Fruit fly (Drosophila melanogaster) whole organism, embryonic: ENCODE measurements around the gene PRL-1.

Experiments used
- CG10321 ChIP-seq: fragments of 200-800 bp; sonication (Bioruptor generic); IDR thresholded peaks from 2 replicates; pipeline ENCODE4 v1.3.6; 2022; ENCODE audit warnings: missing biosample characterization, missing genetic modification characterization
- CG10543 ChIP-seq: fragments of 200-800 bp; sonication (Bioruptor generic); optimal IDR thresholded peaks from 3 replicates; lab custom pipeline; 2017; ENCODE audit warnings: missing biosample characterization, mild to moderate bottlenecking, missing genetic modification characterization, moderate library complexity
- CG11398 ChIP-seq: fragments of 200-800 bp; sonication (Bioruptor generic); optimal IDR thresholded peaks from 2 replicates; lab custom pipeline; 2016; ENCODE audit warnings: missing biosample characterization, missing genetic modification characterization
- CG12071 ChIP-seq: fragments of 200-800 bp; sonication (Bioruptor generic); optimal IDR thresholded peaks from 3 replicates; lab custom pipeline; 2018; ENCODE audit warnings: missing biosample characterization, mild to moderate bottlenecking, missing genetic modification characterization
- CG12769 ChIP-seq: fragments of 200-800 bp; sonication (Bioruptor generic); optimal IDR thresholded peaks from 2 replicates; lab custom pipeline; 2019; ENCODE audit warnings: missing biosample characterization, mild to moderate bottlenecking, missing genetic modification characterization, moderate library complexity
- CG13894 ChIP-seq: fragments of 200-800 bp; sonication (Bioruptor generic); optimal IDR thresholded peaks from 3 replicates; lab custom pipeline; 2018; ENCODE audit warnings: missing biosample characterization, mild to moderate bottlenecking, missing genetic modification characterization, moderate library complexity
- CG15269 ChIP-seq: fragments of 200-800 bp; sonication (Bioruptor generic); optimal IDR thresholded peaks from 2 replicates; lab custom pipeline; 2018; ENCODE audit warnings: missing biosample characterization, mild to moderate bottlenecking, missing genetic modification characterization, moderate library complexity
- CG16779 ChIP-seq: fragments of 200-800 bp; sonication (Bioruptor generic); IDR thresholded peaks from 2 replicates; pipeline ENCODE4 v1.3.6; 2022; ENCODE audit warnings: missing biosample characterization, missing genetic modification characterization
- CG3995 ChIP-seq: fragments of 200-800 bp; sonication (Bioruptor generic); optimal IDR thresholded peaks from 3 replicates; lab custom pipeline; 2016; ENCODE audit warnings: missing biosample characterization, missing genetic modification characterization
- CG5953 ChIP-seq: fragments of 200-800 bp; sonication (Bioruptor generic); IDR thresholded peaks from 2 replicates; pipeline ENCODE4 v1.3.6; 2022; ENCODE audit warnings: missing biosample characterization, missing genetic modification characterization
- D ChIP-seq, 2 experiments: fragments of 200-800 bp in 1 of 2; fragments of >200 bp in 1 of 2; sonication (Bioruptor generic) in 1 of 2; optimal IDR thresholded peaks; 2 replicates in 1 of 2; 3 replicates in 1 of 2; lab custom pipeline; 2017; ENCODE audit warnings: mild to moderate bottlenecking in 1 of 2, missing biosample characterization in 1 of 2, missing genetic modification characterization in 1 of 2, missing genetic modification reagents in 1 of 2
- Deaf1 ChIP-seq: fragments of 200-800 bp; optimal IDR thresholded peaks from 3 replicates; lab custom pipeline; 2019; ENCODE audit warnings: missing biosample characterization, mild to moderate bottlenecking, missing genetic modification characterization, moderate library complexity
- Doc2 ChIP-seq: fragments of 200-800 bp; sonication (Bioruptor generic); IDR thresholded peaks from 2 replicates; pipeline ENCODE4 v1.3.6; 2022; ENCODE audit warnings: missing biosample characterization, missing genetic modification characterization
- Drgx ChIP-seq: fragments of 200-800 bp; sonication (Bioruptor generic); IDR thresholded peaks from 2 replicates; pipeline ENCODE4 v1.3.6; 2022; ENCODE audit warnings: missing biosample characterization, missing genetic modification characterization
- Hey ChIP-seq: fragments of 200-800 bp; sonication (Bioruptor generic); optimal IDR thresholded peaks from 3 replicates; lab custom pipeline; 2018; ENCODE audit warnings: missing biosample characterization, mild to moderate bottlenecking, missing genetic modification characterization
- Hr3 ChIP-seq: fragments of 200-800 bp; sonication (Bioruptor generic); optimal IDR thresholded peaks from 3 replicates; lab custom pipeline; 2016; ENCODE audit warnings: missing biosample characterization, missing genetic modification characterization
- Med ChIP-seq: fragments of 200-800 bp; sonication (Bioruptor generic); peaks from one replicate; lab custom pipeline; 2016; ENCODE audit warnings: missing biosample characterization, missing genetic modification characterization, mild to moderate bottlenecking, inconsistent platforms, moderate library complexity
- Pdp1 ChIP-seq, 2 experiments: fragments of 200-800 bp; sonication (Bioruptor generic); optimal IDR thresholded peaks; 3 replicates each; lab custom pipeline; 2016; ENCODE audit warnings: missing biosample characterization in 2 of 2, missing genetic modification characterization in 2 of 2, mild to moderate bottlenecking in 1 of 2, moderate library complexity in 1 of 2
- Rfx ChIP-seq: fragments of 200-800 bp; sonication (Bioruptor generic); IDR thresholded peaks from 2 replicates; pipeline ENCODE4 v1.3.6; 2022; ENCODE audit warnings: missing biosample characterization, missing genetic modification characterization
- Scr ChIP-seq: fragments of 200-800 bp; sonication (Bioruptor generic); IDR thresholded peaks from 2 replicates; pipeline ENCODE4 v1.3.6; 2022; ENCODE audit warnings: missing biosample characterization, missing genetic modification characterization; ENCODE audit not compliant: partially characterized antibody
- Trl ChIP-seq, 3 experiments: fragments of >200 bp in 2 of 3; fragments of 200-800 bp in 1 of 3; sonication (Bioruptor generic) in 1 of 3; optimal IDR thresholded peaks; 2 replicates in 1 of 3; 3 replicates in 2 of 3; lab custom pipeline; 2016 to 2017; ENCODE audit warnings: missing biosample characterization in 1 of 3, missing genetic modification characterization in 1 of 3
- abd-A ChIP-seq: fragments of 200-800 bp; sonication (Bioruptor generic); optimal IDR thresholded peaks from 3 replicates; lab custom pipeline; 2019; ENCODE audit warnings: missing biosample characterization, mild to moderate bottlenecking, missing genetic modification characterization, moderate library complexity
- crol ChIP-seq: fragments of 200-800 bp; sonication (Bioruptor generic); IDR thresholded peaks from 2 replicates; pipeline ENCODE4 v1.3.6; 2022; ENCODE audit warnings: missing biosample characterization, missing genetic modification characterization
- crp ChIP-seq, 2 experiments: fragments of 200-800 bp; sonication (Bioruptor generic); optimal IDR thresholded peaks; 2 replicates in 1 of 2; 3 replicates in 1 of 2; lab custom pipeline; 2017; ENCODE audit warnings: missing biosample characterization in 2 of 2, missing genetic modification characterization in 2 of 2, mild to moderate bottlenecking in 1 of 2, moderate library complexity in 1 of 2
- ftz-f1 ChIP-seq: fragments of 200-800 bp; sonication (Bioruptor generic); optimal IDR thresholded peaks from 2 replicates; lab custom pipeline; 2016; ENCODE audit warnings: missing biosample characterization, missing genetic modification characterization
- hb ChIP-seq: fragments of 200-800 bp; sonication (Bioruptor generic); IDR thresholded peaks from 3 replicates; pipeline ENCODE4 v1.3.6; 2022; ENCODE audit warnings: missing biosample characterization, missing genetic modification characterization; ENCODE audit not compliant: partially characterized antibody
- hth ChIP-seq: fragments of >200 bp; optimal IDR thresholded peaks from 2 replicates; lab custom pipeline; 2017; ENCODE audit warnings: inconsistent platforms
- jing ChIP-seq: fragments of 200-800 bp; sonication (Bioruptor generic); optimal IDR thresholded peaks from 2 replicates; lab custom pipeline; 2018; ENCODE audit warnings: missing biosample characterization, mild to moderate bottlenecking, missing genetic modification characterization
- klu ChIP-seq: fragments of 200-800 bp; sonication (Bioruptor generic); IDR thresholded peaks from 2 replicates; pipeline ENCODE4 v1.3.6; 2022; ENCODE audit warnings: missing biosample characterization, missing genetic modification characterization
- nom ChIP-seq: fragments of 200-800 bp; sonication (Bioruptor generic); optimal IDR thresholded peaks from 2 replicates; lab custom pipeline; 2017; ENCODE audit warnings: missing biosample characterization, missing genetic modification characterization, mild to moderate bottlenecking, moderate library complexity, missing genetic modification reagents
- pfk ChIP-seq: fragments of 200-800 bp; sonication (Bioruptor generic); optimal IDR thresholded peaks from 2 replicates; lab custom pipeline; 2018; ENCODE audit warnings: missing biosample characterization, mild to moderate bottlenecking, missing genetic modification characterization, moderate library complexity
- sd ChIP-seq: fragments of 200-800 bp; sonication (Bioruptor generic); optimal IDR thresholded peaks from 3 replicates; lab custom pipeline; 2018; ENCODE audit warnings: missing biosample characterization, mild to moderate bottlenecking, missing genetic modification characterization, moderate library complexity
- seq ChIP-seq: fragments of 200-800 bp; sonication (Bioruptor generic); IDR thresholded peaks from 2 replicates; pipeline ENCODE4 v1.3.6; 2022; ENCODE audit warnings: missing biosample characterization, missing genetic modification characterization
- slp2 ChIP-seq: fragments of 200-800 bp; sonication (Bioruptor generic); optimal IDR thresholded peaks from 2 replicates; lab custom pipeline; 2016; ENCODE audit warnings: missing biosample characterization, missing genetic modification characterization
- stwl ChIP-seq: fragments of 200-800 bp; sonication (Bioruptor generic); optimal IDR thresholded peaks from 3 replicates; lab custom pipeline; 2018; ENCODE audit warnings: missing biosample characterization, mild to moderate bottlenecking, missing genetic modification characterization, moderate library complexity
- z ChIP-seq: fragments of 200-800 bp; sonication (Bioruptor generic); IDR thresholded peaks from 3 replicates; pipeline ENCODE4 v1.3.6; 2022; ENCODE audit warnings: missing biosample characterization, missing genetic modification characterization
- zen ChIP-seq: fragments of 200-800 bp; sonication (Bioruptor generic); optimal IDR thresholded peaks from 3 replicates; lab custom pipeline; 2018; ENCODE audit warnings: missing biosample characterization, mild to moderate bottlenecking, missing genetic modification characterization, moderate library complexity

PRL-1 gene

dm6 chr2L:16278842-16279241, 21.4 kb upstream of the PRL-1 start:
- TF ChIP-seq stwl (tag; lab: Kevin White, UChicago) (no peak), Hey (tag; lab: Kevin White, UChicago) (no peak), hth (lab: Kevin White, UChicago) (no peak), hb (GFP tag; lab: Robert Waterston, UW) (peak; percentile 21; the same call in 1 of the 3 replicates), jing (no peak), Med (GFP tag; lab: Kevin White, UChicago) (peak; percentile 54), CG5953 (GFP tag; lab: Robert Waterston, UW) (0 out of 2 replicates have a peak, but pooled peaks have one; percentile 6), crol (GFP tag; lab: Robert Waterston, UW) (peak; percentile 71), CG11398 (GFP tag; lab: Kevin White, UChicago) (no peak), pfk (GFP tag; lab: Kevin White, UChicago) (peak; percentile 27), CG16779 (0 out of 2 replicates have a peak, but pooled peaks have one; percentile 18), slp2 (no peak), Deaf1 (tag; lab: Kevin White, UChicago) (peak; percentile 18)

DNA sequence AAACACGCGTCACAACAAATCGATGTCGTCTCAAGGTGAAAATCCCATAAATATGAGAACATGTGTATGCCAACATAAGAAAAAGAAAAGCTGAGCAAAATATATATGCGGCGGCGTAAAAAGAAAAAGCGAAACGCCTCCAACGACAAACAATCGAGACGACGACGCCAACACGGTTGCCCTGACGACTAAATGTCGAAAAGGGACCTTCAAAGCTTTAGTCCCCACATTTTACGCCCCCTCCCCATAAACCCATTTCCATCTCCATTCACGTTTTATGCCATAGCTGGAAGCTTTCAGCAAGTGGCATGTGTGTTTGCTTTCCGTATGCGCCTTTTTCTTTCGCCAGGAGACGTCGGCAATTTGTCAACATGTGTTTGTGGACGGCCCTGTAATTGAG, 20.5 kb upstream of the PRL-1 start:
- TF ChIP-seq Doc2 (GFP tag; lab: Robert Waterston, UW), result no peak
- no peak for TF ChIP-seq z
- TF ChIP-seq CG12071 (GFP tag; lab: Kevin White, UChicago), result no peak
- TF ChIP-seq CG15269 (tag; lab: Kevin White, UChicago), result no peak
- TF ChIP-seq Med (GFP tag; lab: Kevin White, UChicago), result peak; percentile 69
- TF ChIP-seq Drgx (GFP tag; lab: Robert Waterston, UW), result 0 out of 2 replicates have a peak, but pooled peaks have one; percentile 12
- TF ChIP-seq CG13894 (tag; lab: Kevin White, UChicago), result peak; percentile 72
- peak; percentile 54; the same call in 1 of the 2 replicates for TF ChIP-seq Rfx (GFP tag; lab: Robert Waterston, UW)
- TF ChIP-seq pfk (GFP tag; lab: Kevin White, UChicago), result peak; percentile 2
- no peak for TF ChIP-seq Hr3 (GFP tag; lab: Kevin White, UChicago)
- TF ChIP-seq CG10543 (GFP tag; lab: Kevin White, UChicago), result peak; percentile 48
- TF ChIP-seq seq (GFP tag; lab: Robert Waterston, UW), result no peak
- peak; percentile 26 for TF ChIP-seq CG12769
- TF ChIP-seq abd-A (tag; lab: Kevin White, UChicago), result peak; percentile 78
- TF ChIP-seq sd (tag; lab: Kevin White, UChicago), result peak; percentile 5
- TF ChIP-seq ftz-f1 (GFP tag; lab: Kevin White, UChicago), result peak; percentile 17
- no peak for TF ChIP-seq CG3995 (GFP tag; lab: Kevin White, UChicago)
- TF ChIP-seq nom (GFP tag; lab: Kevin White, UChicago), result peak; percentile 65
- TF ChIP-seq D (optimal IDR thresholded peaks at IDR 0.05; lab: Kevin White, UChicago), result no peak
- no peak for TF ChIP-seq D (GFP tag; optimal IDR thresholded peaks at IDR 0.05; lab: Kevin White, UChicago)

DNA sequence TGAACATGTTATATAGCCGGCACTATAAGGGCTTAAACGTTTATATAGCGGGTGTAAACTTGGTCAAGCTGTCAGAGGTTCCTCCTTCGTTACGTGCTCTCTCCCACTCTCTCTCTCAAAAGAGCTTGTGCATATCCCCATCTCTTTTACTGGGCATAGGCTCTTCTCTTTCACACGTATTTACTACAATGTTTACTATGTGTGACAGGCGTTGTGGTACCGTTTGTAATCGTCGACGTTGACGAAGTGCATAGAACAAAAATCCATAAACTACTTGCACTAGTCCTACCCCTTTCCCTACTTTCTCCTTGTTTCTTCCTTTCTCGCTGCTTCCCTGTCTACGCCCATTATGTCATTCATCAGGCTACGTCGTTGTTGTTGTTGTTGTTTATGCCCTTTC, 19.4 kb upstream of the PRL-1 start:
- TF ChIP-seq zen (tag; lab: Kevin White, UChicago) (peak; percentile 0), Pdp1 (GFP tag; optimal IDR thresholded peaks at IDR 0.05; lab: Kevin White, UChicago) (peak in 1 of 2 experiments; percentile 11), Scr (no peak), klu (GFP tag; lab: Robert Waterston, UW) (no peak), crp (GFP tag; optimal IDR thresholded peaks at IDR 0.05; lab: Kevin White, UChicago) (peak in 1 of 2 experiments; percentile 5), CG10321 (GFP tag; lab: Robert Waterston, UW) (0 out of 2 replicates have a peak, but pooled peaks have one; percentile 26), Trl (optimal IDR thresholded peaks at IDR 0.05; lab: Kevin White, UChicago) (peak; percentile 40 to 42), Trl (GFP tag; optimal IDR thresholded peaks at IDR 0.05; lab: Kevin White, UChicago) (no peak), pfk (GFP tag; lab: Kevin White, UChicago) (peak; percentile 7)
- TF ChIP-seq, all 482 proteins: peak for 6
